Fruit fly (Drosophila melanogaster): ENCODE measurements around the gene Ssdp.

- TF ChIP-seq D1 (tag; optimal IDR thresholded peaks at IDR 0.05): no peak
- TF ChIP-seq CG14655 (GFP tag; optimal IDR thresholded peaks at IDR 0.05): no peak
- no peak for TF ChIP-seq rn (GFP tag; IDR thresholded peaks at IDR 0.05)
- TF ChIP-seq Pif1B (GFP tag; optimal IDR thresholded peaks at IDR 0.05): no peak
- TF ChIP-seq EcR (GFP tag; optimal IDR thresholded peaks at IDR 0.05): no peak
Measured at dm6 chr3R:18245044-18245596, 45.7 kb upstream of the Ssdp start.
